Worm (Caenorhabditis elegans) whole organism, L1 larva: ENCODE results near the gene Y66C5A.1.

Source experiments
- C04F5.9 ChIP-seq: sonication (generic microtip); optimal IDR thresholded peaks from 2 replicates; lab custom pipeline; 2016; ENCODE audit warnings: missing genetic modification characterization, missing compliant biosample characterization
- F16B12.6 ChIP-seq: fragments of 150-350 bp; optimal IDR thresholded peaks from 2 replicates; lab custom pipeline; 2014; ENCODE audit warnings: missing biosample characterization, missing genetic modification characterization
- alr-1 ChIP-seq: fragments of 200-800 bp; sonication (Bioruptor generic); optimal IDR thresholded peaks from 2 replicates; lab custom pipeline; 2018; ENCODE audit warnings: borderline replicate concordance, mild to moderate bottlenecking, missing genetic modification characterization, missing compliant biosample characterization
- blmp-1 ChIP-seq: fragments of 150-350 bp; optimal IDR thresholded peaks from 2 replicates; lab custom pipeline; 2014; ENCODE audit warnings: missing biosample characterization, missing genetic modification characterization
- ceh-63 ChIP-seq: fragments of 200-800 bp; sonication (Bioruptor generic); optimal IDR thresholded peaks from 2 replicates; lab custom pipeline; 2018; ENCODE audit warnings: mild to moderate bottlenecking, missing genetic modification characterization, missing compliant biosample characterization
- ceh-82 ChIP-seq, 3 experiments: fragments of 150-350 bp in 1 of 3; sonication (generic microtip) in 2 of 3; optimal IDR thresholded peaks; 2 replicates each; lab custom pipeline; 2014 to 2017; ENCODE audit warnings: missing biosample characterization in 3 of 3, missing genetic modification characterization in 3 of 3
- ces-1 ChIP-seq: fragments of 150-350 bp; optimal IDR thresholded peaks from 2 replicates; lab custom pipeline; 2014; ENCODE audit warnings: missing biosample characterization, missing genetic modification reagents, missing genetic modification characterization
- dpl-1 ChIP-seq, 3 experiments: fragments of 150-350 bp in 2 of 3; sonication (generic microtip) in 1 of 3; optimal IDR thresholded peaks; 2 replicates each; lab custom pipeline; 2014 to 2017; ENCODE audit warnings: missing biosample characterization in 3 of 3, missing genetic modification characterization in 3 of 3, missing genetic modification reagents in 3 of 3
- dsc-1 ChIP-seq: sonication (generic microtip); optimal IDR thresholded peaks from 2 replicates; lab custom pipeline; 2016; ENCODE audit warnings: mild to moderate bottlenecking, missing genetic modification characterization, missing compliant biosample characterization
- efl-1 ChIP-seq, 4 experiments: fragments of 150-350 bp; optimal IDR thresholded peaks in 3 of 4; peaks in 1 of 4; 1 replicate in 1 of 4; 2 replicates in 3 of 4; lab custom pipeline; 2014; ENCODE audit warnings: missing biosample characterization in 2 of 4, missing genetic modification characterization in 2 of 4, missing genetic modification reagents in 2 of 4
- egl-13 ChIP-seq: sonication (generic microtip); optimal IDR thresholded peaks from 2 replicates; lab custom pipeline; 2016; ENCODE audit warnings: missing genotype, missing genetic modification reagents, missing genetic modification characterization, missing compliant biosample characterization
- elt-3 ChIP-seq, 6 experiments: fragments of 150-350 bp in 1 of 6; sonication (generic microtip); optimal IDR thresholded peaks; 2 replicates each; lab custom pipeline; 2017 to 2018; ENCODE audit warnings: missing biosample characterization in 6 of 6, missing genetic modification characterization in 6 of 6, inconsistent platforms in 1 of 6
- ets-5 ChIP-seq: fragments of 200-800 bp; sonication (Bioruptor generic); IDR thresholded peaks from 2 replicates; pipeline ENCODE4 v1.3.6; 2022; ENCODE audit warnings: missing genetic modification characterization, missing compliant biosample characterization
- fkh-8 ChIP-seq: sonication (generic microtip); optimal IDR thresholded peaks from 2 replicates; lab custom pipeline; 2016; ENCODE audit warnings: mild to moderate bottlenecking, missing genetic modification characterization, missing compliant biosample characterization
- hlh-4 ChIP-seq: sonication (generic microtip); optimal IDR thresholded peaks from 2 replicates; lab custom pipeline; 2016; ENCODE audit warnings: mild to moderate bottlenecking, missing genetic modification characterization, missing compliant biosample characterization
- hpl-2 ChIP-seq: fragments of 150-350 bp; optimal IDR thresholded peaks from 2 replicates; lab custom pipeline; 2014; ENCODE audit warnings: missing biosample characterization, missing genetic modification reagents, missing genetic modification characterization
- irx-1 ChIP-seq: sonication (generic microtip); optimal IDR thresholded peaks from 2 replicates; lab custom pipeline; 2016; ENCODE audit warnings: missing genetic modification characterization, missing compliant biosample characterization
- lin-13 ChIP-seq: fragments of 150-350 bp; optimal IDR thresholded peaks from 2 replicates; lab custom pipeline; 2014; ENCODE audit warnings: missing biosample characterization, missing genetic modification reagents, missing genetic modification characterization
- lin-14 ChIP-seq: fragments of 200-800 bp; sonication (Bioruptor generic); optimal IDR thresholded peaks from 2 replicates; lab custom pipeline; 2018; ENCODE audit warnings: mild to moderate bottlenecking, missing genetic modification characterization, moderate library complexity, missing compliant biosample characterization
- lin-35 ChIP-seq, 2 experiments: fragments of 150-350 bp; optimal IDR thresholded peaks; 2 replicates each; lab custom pipeline; 2014; ENCODE audit warnings: missing biosample characterization in 2 of 2, missing genetic modification characterization in 2 of 2, missing genetic modification reagents in 2 of 2
- lir-3 ChIP-seq: sonication (generic microtip); optimal IDR thresholded peaks from 2 replicates; lab custom pipeline; 2016; ENCODE audit warnings: mild to moderate bottlenecking, missing genetic modification characterization, moderate library complexity, missing compliant biosample characterization; ENCODE audit not compliant: poor library complexity
- lsy-2 ChIP-seq, 2 experiments: fragments of 150-350 bp; optimal IDR thresholded peaks; 2 replicates each; lab custom pipeline; 2014; ENCODE audit warnings: missing biosample characterization in 2 of 2, missing genetic modification characterization in 2 of 2
- mab-9 ChIP-seq: fragments of 200-800 bp; sonication (Bioruptor generic); IDR thresholded peaks from 2 replicates; pipeline ENCODE4 v1.3.6; 2022; ENCODE audit warnings: missing genetic modification reagents, missing genetic modification characterization, missing compliant biosample characterization
- mdl-1 ChIP-seq, 2 experiments: fragments of 150-350 bp; optimal IDR thresholded peaks; 2 replicates each; lab custom pipeline; 2014 to 2017; ENCODE audit warnings: missing biosample characterization in 2 of 2, missing genetic modification characterization in 2 of 2, inconsistent platforms in 1 of 2
- mep-1 ChIP-seq: fragments of 150-350 bp; optimal IDR thresholded peaks from 2 replicates; lab custom pipeline; 2014; ENCODE audit warnings: missing biosample characterization, missing genetic modification characterization
- nhr-11 ChIP-seq: fragments of 150-350 bp; optimal IDR thresholded peaks from 2 replicates; lab custom pipeline; 2014; ENCODE audit warnings: missing biosample characterization, missing genetic modification characterization
- nhr-19 ChIP-seq: fragments of 200-800 bp; sonication (Bioruptor generic); conservative IDR thresholded peaks from 2 replicates; pipeline ENCODE4 v1.3.6; 2022; ENCODE audit warnings: missing genetic modification characterization, missing compliant biosample characterization
- nhr-71 ChIP-seq: sonication (generic microtip); optimal IDR thresholded peaks from 2 replicates; lab custom pipeline; 2016; ENCODE audit warnings: mild to moderate bottlenecking, missing genetic modification characterization, moderate library complexity, missing compliant biosample characterization
- nhr-76 ChIP-seq: sonication (generic microtip); optimal IDR thresholded peaks from 2 replicates; lab custom pipeline; 2017; ENCODE audit warnings: missing biosample characterization, missing genetic modification characterization
- nhr-77 ChIP-seq: fragments of 150-350 bp; optimal IDR thresholded peaks from 2 replicates; lab custom pipeline; 2014; ENCODE audit warnings: missing biosample characterization, missing genetic modification characterization
- nhr-84 ChIP-seq: sonication (generic microtip); optimal IDR thresholded peaks from 2 replicates; lab custom pipeline; 2017; ENCODE audit warnings: missing biosample characterization, missing genetic modification characterization
- nhr-85 ChIP-seq: sonication (generic microtip); peaks from one replicate; lab custom pipeline; 2016; ENCODE audit warnings: missing genetic modification characterization, inconsistent platforms, missing compliant biosample characterization
- nhr-90 ChIP-seq: sonication (generic microtip); optimal IDR thresholded peaks from 2 replicates; lab custom pipeline; 2016; ENCODE audit warnings: mild to moderate bottlenecking, missing genetic modification characterization, missing compliant biosample characterization; ENCODE audit not compliant: poor library complexity
- pag-3 ChIP-seq: sonication (generic microtip); optimal IDR thresholded peaks from 2 replicates; lab custom pipeline; 2017; ENCODE audit warnings: missing genetic modification characterization, mild to moderate bottlenecking, missing compliant biosample characterization, antibody characterized with exemption, borderline replicate concordance; ENCODE audit not compliant: insufficient read depth
- pqm-1 ChIP-seq: sonication (generic microtip); optimal IDR thresholded peaks from 3 replicates; lab custom pipeline; 2017; ENCODE audit warnings: missing biosample characterization, missing genetic modification characterization
- rnt-1 ChIP-seq: sonication (generic microtip); optimal IDR thresholded peaks from 2 replicates; lab custom pipeline; 2016; ENCODE audit warnings: mild to moderate bottlenecking, missing genetic modification characterization, moderate library complexity, missing compliant biosample characterization
- skn-1 ChIP-seq: fragments of 150-350 bp; optimal IDR thresholded peaks from 2 replicates; lab custom pipeline; 2014; ENCODE audit warnings: missing biosample characterization, missing genetic modification characterization
- snu-23 ChIP-seq: sonication (generic microtip); optimal IDR thresholded peaks from 2 replicates; lab custom pipeline; 2016; ENCODE audit warnings: missing genetic modification characterization, missing compliant biosample characterization
- sox-4 ChIP-seq: sonication (generic microtip); optimal IDR thresholded peaks from 2 replicates; lab custom pipeline; 2016; ENCODE audit warnings: missing genetic modification characterization, missing compliant biosample characterization
- sup-37 ChIP-seq: fragments of 200-800 bp; sonication (Bioruptor generic); optimal IDR thresholded peaks from 2 replicates; lab custom pipeline; 2018; ENCODE audit warnings: mild to moderate bottlenecking, missing genetic modification characterization, missing compliant biosample characterization
- tbx-2 ChIP-seq: sonication (generic microtip); optimal IDR thresholded peaks from 2 replicates; lab custom pipeline; 2016; ENCODE audit warnings: missing genetic modification characterization, missing compliant biosample characterization
- tlp-1 ChIP-seq: fragments of 150-350 bp; optimal IDR thresholded peaks from 2 replicates; lab custom pipeline; 2014; ENCODE audit warnings: missing biosample characterization, missing genetic modification characterization
- unc-62 ChIP-seq: fragments of 150-350 bp; optimal IDR thresholded peaks from 2 replicates; lab custom pipeline; 2014; ENCODE audit warnings: missing biosample characterization, missing genetic modification reagents, missing genetic modification characterization
- unc-86 ChIP-seq: sonication (generic microtip); optimal IDR thresholded peaks from 2 replicates; lab custom pipeline; 2016; ENCODE audit warnings: missing genetic modification characterization, missing compliant biosample characterization
- vab-15 ChIP-seq: sonication (generic microtip); optimal IDR thresholded peaks from 2 replicates; lab custom pipeline; 2017; ENCODE audit warnings: missing genotype, mild to moderate bottlenecking, missing genetic modification characterization, missing compliant biosample characterization
- ztf-11 ChIP-seq, 2 experiments: sonication (generic microtip); optimal IDR thresholded peaks; 2 replicates each; lab custom pipeline; 2016 to 2017; ENCODE audit warnings: missing genetic modification characterization in 2 of 2, missing biosample characterization in 1 of 2, missing compliant biosample characterization in 1 of 2
- ztf-4 ChIP-seq: fragments of 150-350 bp; optimal IDR thresholded peaks from 2 replicates; lab custom pipeline; 2014; ENCODE audit warnings: missing biosample characterization, missing genetic modification characterization

Gene Y66C5A.1

ce11 chrX:14502116-14502587 is 46.8 kb upstream of the Y66C5A.1 start (continued):
- TF ChIP-seq rnt-1 (tag; lab: Kevin White, UChicago) (peak; percentile 10), ceh-63 (GFP tag; lab: Kevin White, UChicago) (peak; percentile 19), lin-35 (GFP tag; optimal IDR thresholded peaks at IDR 0.05; lab: Kevin White, UChicago) (peak in 1 of 2 experiments; percentile 83), mdl-1 (tag; optimal IDR thresholded peaks at IDR 0.05; lab: Kevin White, UChicago) (peak in 1 of 2 experiments; percentile 78), nhr-85 (tag; lab: Kevin White, UChicago) (peak; percentile 98), pqm-1 (tag; lab: Kevin White, UChicago) (peak; percentile 28), nhr-11 (tag; lab: Kevin White, UChicago) (no peak), lin-13 (GFP tag; lab: Kevin White, UChicago) (peak; percentile 44), elt-3 (tag; optimal IDR thresholded peaks at IDR 0.05; lab: Kevin White, UChicago) (peak in 5 of 6 experiments; percentile 2 to 93 (median 49)), lsy-2 (tag; optimal IDR thresholded peaks at IDR 0.05; lab: Kevin White, UChicago) (peak; percentile 46 to 48), unc-62 (no peak), snu-23 (GFP tag; lab: Kevin White, UChicago) (peak; percentile 71), dpl-1 (GFP tag; optimal IDR thresholded peaks at IDR 0.05; lab: Kevin White, UChicago) (peak in 2 of 3 experiments; percentile 8 to 14), F16B12.6 (no peak), lin-14 (GFP tag; lab: Kevin White, UChicago) (peak; percentile 76), unc-86 (tag; lab: Kevin White, UChicago) (no peak), efl-1 (optimal IDR thresholded peaks at IDR 0.05; lab: Kevin White, UChicago) (peak in 1 of 2 experiments; percentile 12), efl-1 (GFP tag; optimal IDR thresholded peaks at IDR 0.05 in 1 of 2; lab: Kevin White, UChicago) (peak in 1 of 2 experiments; percentile 67), vab-15 (no peak), sox-4 (tag; lab: Kevin White, UChicago) (no peak), irx-1 (peak; percentile 69), ets-5 (GFP tag; lab: Robert Waterston, UW) (no peak), nhr-90 (tag; lab: Kevin White, UChicago) (peak; percentile 86)

- peak; percentile 35 for TF ChIP-seq snu-23 (GFP tag; lab: Kevin White, UChicago)
- TF ChIP-seq tbx-2 (tag; lab: Kevin White, UChicago): no peak
- no peak for TF ChIP-seq tlp-1 (tag; lab: Kevin White, UChicago)
- TF ChIP-seq nhr-71: peak; percentile 69
- no peak for TF ChIP-seq unc-62
- peak; percentile 76 for TF ChIP-seq blmp-1
- no peak for TF ChIP-seq hpl-2 (GFP tag; lab: Kevin White, UChicago)
- TF ChIP-seq nhr-77 (tag; lab: Kevin White, UChicago): no peak
- TF ChIP-seq ces-1 (GFP tag; lab: Kevin White, UChicago): no peak
- TF ChIP-seq nhr-19 (GFP tag; lab: Robert Waterston, UW): peak; percentile 7; the same call in 1 of the 2 replicates
- TF ChIP-seq ztf-4 (tag; lab: Kevin White, UChicago): no peak
- no peak for TF ChIP-seq sox-4 (tag; lab: Kevin White, UChicago)
- TF ChIP-seq egl-13 (tag; lab: Kevin White, UChicago): no peak
- TF ChIP-seq lsy-2 (tag; optimal IDR thresholded peaks at IDR 0.05; lab: Kevin White, UChicago): peak in 1 of 2 experiments; percentile 10
- TF ChIP-seq dpl-1 (GFP tag; optimal IDR thresholded peaks at IDR 0.05; lab: Kevin White, UChicago): no peak
- TF ChIP-seq C04F5.9 (tag; lab: Kevin White, UChicago): no peak
- TF ChIP-seq ceh-82 (tag; optimal IDR thresholded peaks at IDR 0.05; lab: Kevin White, UChicago): no peak
- TF ChIP-seq alr-1 (tag; lab: Kevin White, UChicago): no peak
- no peak for TF ChIP-seq ztf-11 (tag; optimal IDR thresholded peaks at IDR 0.05; lab: Kevin White, UChicago)
- no peak for TF ChIP-seq mep-1
- TF ChIP-seq ets-5 (GFP tag; lab: Robert Waterston, UW): no peak
- no peak for TF ChIP-seq nhr-76 (tag; lab: Kevin White, UChicago)
- no peak for TF ChIP-seq skn-1 (tag; lab: Kevin White, UChicago)
- no peak for TF ChIP-seq fkh-8 (tag; lab: Kevin White, UChicago)
- no peak for TF ChIP-seq efl-1 (optimal IDR thresholded peaks at IDR 0.05; lab: Kevin White, UChicago)
- no peak for TF ChIP-seq efl-1 (GFP tag; optimal IDR thresholded peaks at IDR 0.05 in 1 of 2; lab: Kevin White, UChicago)
- TF ChIP-seq rnt-1 (tag; lab: Kevin White, UChicago): peak; percentile 46
- TF ChIP-seq lin-13 (GFP tag; lab: Kevin White, UChicago): no peak
- TF ChIP-seq nhr-11 (tag; lab: Kevin White, UChicago): no peak
- no peak for TF ChIP-seq pag-3 (tag; lab: Kevin White, UChicago)
- no peak for TF ChIP-seq mab-9 (GFP tag; lab: Robert Waterston, UW)
- no peak for TF ChIP-seq dsc-1 (tag; lab: Kevin White, UChicago)
- no peak for TF ChIP-seq sup-37
- TF ChIP-seq hlh-4 (tag; lab: Kevin White, UChicago): no peak
- no peak for TF ChIP-seq nhr-84 (tag; lab: Kevin White, UChicago)
- no peak for TF ChIP-seq lir-3 (tag; lab: Kevin White, UChicago)
These were observed 45.2 kb upstream of the Y66C5A.1 start for ce11 chrX:14500422-14501058.
